Fruit fly (Drosophila melanogaster): ENCODE data around the gene Ndc1.

dm6 chr3R:23947002-23947401, 22.8 kb downstream of the Ndc1 start:
- no peak for TF ChIP-seq insv (optimal IDR thresholded peaks at IDR 0.05)
- no peak for TF ChIP-seq Myc (optimal IDR thresholded peaks at IDR 0.05)
- no peak for TF ChIP-seq Sin3A (optimal IDR thresholded peaks at IDR 0.05)
- TF ChIP-seq ttk (optimal IDR thresholded peaks at IDR 0.05) = no peak

Data from Kc167 (cell line).